Fruit fly (Drosophila melanogaster) whole organism, embryonic: ENCODE data around the gene BCAS2.

Experiments
- CG12071 ChIP-seq: fragments of 200-800 bp; sonication (Bioruptor generic); optimal IDR thresholded peaks from 3 replicates; lab custom pipeline; 2018; ENCODE audit warnings: missing biosample characterization, mild to moderate bottlenecking, missing genetic modification characterization
- CG30403 ChIP-seq: fragments of 200-800 bp; sonication (Bioruptor generic); optimal IDR thresholded peaks from 3 replicates; lab custom pipeline; 2016; ENCODE audit warnings: missing biosample characterization, missing genetic modification characterization
- CG34422 ChIP-seq: fragments of 200-800 bp; sonication (Bioruptor generic); IDR thresholded peaks from 3 replicates; pipeline ENCODE4 v1.3.6; 2022; ENCODE audit warnings: missing biosample characterization, missing genetic modification characterization
- CG9817 ChIP-seq: fragments of 200-800 bp; sonication (Bioruptor generic); optimal IDR thresholded peaks from 2 replicates; lab custom pipeline; 2018; ENCODE audit warnings: missing biosample characterization, mild to moderate bottlenecking, missing genetic modification characterization, moderate library complexity
- gsb-n ChIP-seq: fragments of 200-800 bp; sonication (Bioruptor generic); optimal IDR thresholded peaks from 3 replicates; lab custom pipeline; 2018; ENCODE audit warnings: missing biosample characterization, mild to moderate bottlenecking, missing genetic modification characterization
- sens-2 ChIP-seq: fragments of 200-800 bp; sonication (Bioruptor generic); IDR thresholded peaks from 2 replicates; pipeline ENCODE4 v1.3.6; 2022; ENCODE audit warnings: missing biosample characterization, missing genetic modification characterization

dm6 chr3R:27928984-27929924 lies 7.1 kb upstream of the BCAS2 start:
- TF ChIP-seq CG30403: no peak
- TF ChIP-seq CG9817 (tag; lab: Kevin White, UChicago): no peak
- TF ChIP-seq gsb-n (tag; lab: Kevin White, UChicago): no peak
- TF ChIP-seq sens-2: no peak
- TF ChIP-seq CG12071 (GFP tag; lab: Kevin White, UChicago): no peak
- TF ChIP-seq CG34422: no peak
